Worm (Caenorhabditis elegans): Measurements from ENCODE around the gene C46G7.2.

DNA sequence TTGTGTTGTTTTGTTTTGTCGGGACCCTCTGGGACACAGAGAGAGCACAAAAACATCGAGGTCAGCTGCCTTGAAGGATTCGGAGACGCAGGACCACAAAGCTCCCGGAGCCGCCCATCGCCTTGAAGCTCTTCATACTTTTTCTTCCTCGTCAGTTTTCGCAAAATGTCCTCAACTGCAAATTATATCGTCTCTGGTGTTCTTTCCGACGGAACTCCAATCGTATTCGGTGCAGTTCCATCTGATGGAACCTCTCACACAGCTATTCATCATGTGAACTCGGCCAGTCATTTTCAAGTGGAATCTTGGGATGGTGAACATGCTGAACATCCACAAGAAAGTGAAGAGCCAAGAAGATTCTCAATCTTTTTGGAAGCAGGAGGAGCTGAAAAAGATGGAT lies 29.6 kb upstream of the C46G7.2 start:
- TF ChIP-seq egl-18 (GFP tag; IDR thresholded peaks at IDR 0.05), result no peak
- no peak for TF ChIP-seq dpl-1 (GFP tag; optimal IDR thresholded peaks at IDR 0.05)
- TF ChIP-seq hlh-12 (tag; optimal IDR thresholded peaks at IDR 0.05), result no peak
- no peak for TF ChIP-seq mel-28 (tag; optimal IDR thresholded peaks at IDR 0.05; ENCODE audit: borderline replicate concordance)
